Fruit fly (Drosophila melanogaster) whole organism, prepupa: ENCODE measurements around the gene Syx5.

Experiments
- Blimp-1 ChIP-seq: fragments of 200-800 bp; sonication (Bioruptor generic); optimal IDR thresholded peaks from 3 replicates; lab custom pipeline; 2017; ENCODE audit warnings: missing biosample characterization, missing genetic modification characterization, mild to moderate bottlenecking, moderate library complexity, missing genetic modification reagents
- CG16779 ChIP-seq: fragments of 200-800 bp; sonication (Bioruptor generic); optimal IDR thresholded peaks from 3 replicates; lab custom pipeline; 2017; ENCODE audit warnings: missing biosample characterization, mild to moderate bottlenecking, missing genetic modification characterization
- CG4318 ChIP-seq: fragments of 200-800 bp; sonication (Bioruptor generic); optimal IDR thresholded peaks from 3 replicates; lab custom pipeline; 2017; ENCODE audit warnings: missing biosample characterization, mild to moderate bottlenecking, missing genetic modification characterization
- CG9139 ChIP-seq: fragments of 200-800 bp; sonication (Bioruptor generic); optimal IDR thresholded peaks from 3 replicates; lab custom pipeline; 2017; ENCODE audit warnings: missing biosample characterization, mild to moderate bottlenecking, missing genetic modification characterization
- Eip78C ChIP-seq: fragments of 200-800 bp; sonication (Bioruptor generic); peaks from one replicate; lab custom pipeline; 2016; ENCODE audit warnings: missing biosample characterization, missing genetic modification characterization
- net ChIP-seq: fragments of 200-800 bp; sonication (Bioruptor generic); optimal IDR thresholded peaks from 3 replicates; lab custom pipeline; 2016; ENCODE audit warnings: missing biosample characterization, missing genetic modification characterization
- salr ChIP-seq, 2 experiments: fragments of 200-800 bp; sonication (Bioruptor generic); optimal IDR thresholded peaks; 3 replicates each; lab custom pipeline; 2016 to 2018; ENCODE audit warnings: missing biosample characterization in 2 of 2, missing genetic modification characterization in 2 of 2, mild to moderate bottlenecking in 1 of 2

DNA sequence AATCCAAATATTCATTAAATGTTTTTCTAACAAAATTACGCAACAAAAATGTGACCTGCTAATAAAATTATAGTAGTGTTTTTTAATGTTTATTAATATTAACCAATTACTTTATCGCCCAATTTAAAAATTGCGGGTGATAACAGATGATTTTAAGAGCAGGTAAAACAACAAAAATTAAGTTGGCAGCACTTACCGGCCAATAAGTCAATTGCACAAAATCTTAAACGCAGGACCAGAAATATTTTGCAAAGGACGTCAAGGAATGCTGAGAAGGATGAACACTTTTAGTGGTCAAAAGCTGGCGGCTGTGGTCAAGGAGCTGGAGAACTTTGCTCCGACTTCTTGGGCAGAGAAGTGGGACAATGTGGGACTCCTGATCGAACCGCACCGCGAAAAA, 19.7 kb downstream of the Syx5 start, which contains the start of gene CG4278:
- TF ChIP-seq CG9139 (GFP tag; lab: Kevin White, UChicago) (no peak), salr (GFP tag; optimal IDR thresholded peaks at IDR 0.05; lab: Kevin White, UChicago) (no peak), CG16779 (tag; lab: Kevin White, UChicago) (no peak), net (GFP tag; lab: Kevin White, UChicago) (no peak), CG4318 (GFP tag; lab: Kevin White, UChicago) (no peak), Eip78C (GFP tag; lab: Kevin White, UChicago) (no peak), Blimp-1 (GFP tag; lab: Kevin White, UChicago) (no peak)
